Fruit fly (Drosophila melanogaster) whole organism, embryonic: ENCODE data around the gene pros.

Source experiments
- ATbp ChIP-seq: fragments of 200-800 bp; sonication (Bioruptor generic); optimal IDR thresholded peaks from 2 replicates; lab custom pipeline; 2017; ENCODE audit warnings: missing biosample characterization, mild to moderate bottlenecking, missing genetic modification characterization, missing genetic modification reagents
- Adf1 ChIP-seq: fragments of 200-800 bp; sonication (Bioruptor generic); IDR thresholded peaks from 2 replicates; pipeline ENCODE4 v1.3.6; 2022; ENCODE audit warnings: missing biosample characterization, missing genetic modification characterization
- CG15479 ChIP-seq: fragments of 200-800 bp; sonication (Bioruptor generic); optimal IDR thresholded peaks from 3 replicates; lab custom pipeline; 2019; ENCODE audit warnings: missing biosample characterization, mild to moderate bottlenecking, missing genetic modification characterization, moderate library complexity
- CG16863 ChIP-seq: fragments of 200-800 bp; sonication (Bioruptor generic); optimal IDR thresholded peaks from 3 replicates; lab custom pipeline; 2016; ENCODE audit warnings: missing biosample characterization, missing genetic modification characterization
- CG17328 ChIP-seq: fragments of 200-800 bp; sonication (Bioruptor generic); IDR thresholded peaks from 2 replicates; pipeline ENCODE4 v1.3.6; 2022; ENCODE audit warnings: missing biosample characterization, missing genetic modification characterization
- CG1832 ChIP-seq: fragments of 200-800 bp; sonication (Bioruptor generic); optimal IDR thresholded peaks from 2 replicates; lab custom pipeline; 2017; ENCODE audit warnings: missing biosample characterization, mild to moderate bottlenecking, missing genetic modification characterization, inconsistent platforms
- CG3163 ChIP-seq: fragments of 200-800 bp; sonication (Bioruptor generic); optimal IDR thresholded peaks from 3 replicates; lab custom pipeline; 2016; ENCODE audit warnings: missing biosample characterization, missing genetic modification characterization
- CG6683 ChIP-seq: fragments of 200-800 bp; sonication (Bioruptor generic); optimal IDR thresholded peaks from 2 replicates; lab custom pipeline; 2017; ENCODE audit warnings: missing biosample characterization, mild to moderate bottlenecking, missing genetic modification characterization, missing genetic modification reagents
- CG7963 ChIP-seq: fragments of 200-800 bp; sonication (Bioruptor generic); IDR thresholded peaks from 3 replicates; pipeline ENCODE4 v1.3.6; 2022; ENCODE audit warnings: missing biosample characterization, missing genetic modification characterization; ENCODE audit not compliant: partially characterized antibody
- CG9437 ChIP-seq: fragments of 200-800 bp; sonication (Bioruptor generic); optimal IDR thresholded peaks from 2 replicates; lab custom pipeline; 2018; ENCODE audit warnings: missing biosample characterization, mild to moderate bottlenecking, missing genetic modification characterization
- CTCF ChIP-seq: fragments of 200-800 bp; sonication (Bioruptor generic); optimal IDR thresholded peaks from 2 replicates; lab custom pipeline; 2017; ENCODE audit warnings: missing biosample characterization, mild to moderate bottlenecking, missing genetic modification characterization, moderate library complexity
- Deaf1 ChIP-seq: fragments of 200-800 bp; optimal IDR thresholded peaks from 3 replicates; lab custom pipeline; 2019; ENCODE audit warnings: missing biosample characterization, mild to moderate bottlenecking, missing genetic modification characterization, moderate library complexity
- Dek ChIP-seq: fragments of 200-800 bp; sonication (Bioruptor generic); optimal IDR thresholded peaks from 3 replicates; lab custom pipeline; 2019; ENCODE audit warnings: missing biosample characterization, mild to moderate bottlenecking, missing genetic modification characterization, moderate library complexity
- Dref ChIP-seq: fragments of 200-800 bp; sonication (Bioruptor generic); IDR thresholded peaks from 2 replicates; pipeline ENCODE4 v1.3.6; 2022; ENCODE audit warnings: missing biosample characterization, missing genetic modification characterization
- Ets65A ChIP-seq: fragments of 200-800 bp; sonication (Bioruptor generic); peaks from one replicate; lab custom pipeline; 2016; ENCODE audit warnings: missing biosample characterization, missing genetic modification characterization
- Fer1 ChIP-seq: fragments of 200-800 bp; sonication (Bioruptor generic); optimal IDR thresholded peaks from 2 replicates; lab custom pipeline; 2017; ENCODE audit warnings: missing biosample characterization, mild to moderate bottlenecking, missing genetic modification characterization
- Lhr ChIP-seq: fragments of 200-800 bp; sonication (Bioruptor generic); optimal IDR thresholded peaks from 3 replicates; lab custom pipeline; 2017; ENCODE audit warnings: mild to moderate bottlenecking, missing biosample characterization, missing genetic modification reagents, missing genetic modification characterization
- Nf-YB ChIP-seq: fragments of 200-800 bp; sonication (Bioruptor generic); optimal IDR thresholded peaks from 3 replicates; lab custom pipeline; 2019; ENCODE audit warnings: missing biosample characterization, mild to moderate bottlenecking, missing genetic modification characterization, moderate library complexity
- Nf-YC ChIP-seq: fragments of 200-800 bp; optimal IDR thresholded peaks from 3 replicates; lab custom pipeline; 2019; ENCODE audit warnings: missing biosample characterization, mild to moderate bottlenecking, missing genetic modification characterization, moderate library complexity
- Trl ChIP-seq, 3 experiments: fragments of >200 bp in 2 of 3; fragments of 200-800 bp in 1 of 3; sonication (Bioruptor generic) in 1 of 3; optimal IDR thresholded peaks; 2 replicates in 1 of 3; 3 replicates in 2 of 3; lab custom pipeline; 2016 to 2017; ENCODE audit warnings: missing biosample characterization in 1 of 3, missing genetic modification characterization in 1 of 3
- ash1 ChIP-seq: fragments of 200-800 bp; sonication (Bioruptor generic); optimal IDR thresholded peaks from 2 replicates; lab custom pipeline; 2018; ENCODE audit warnings: missing biosample characterization, mild to moderate bottlenecking, missing genetic modification characterization
- cg ChIP-seq: fragments of 200-800 bp; sonication (Bioruptor generic); optimal IDR thresholded peaks from 3 replicates; lab custom pipeline; 2019; ENCODE audit warnings: missing biosample characterization, mild to moderate bottlenecking, missing genetic modification characterization, moderate library complexity
- chn ChIP-seq: fragments of 200-800 bp; sonication (Bioruptor generic); optimal IDR thresholded peaks from 2 replicates; lab custom pipeline; 2016; ENCODE audit warnings: missing biosample characterization, missing genetic modification characterization
- croc ChIP-seq: fragments of 200-800 bp; sonication (Bioruptor generic); conservative IDR thresholded peaks from 3 replicates; pipeline ENCODE4 v1.3.6; 2022; ENCODE audit warnings: missing biosample characterization, missing genetic modification characterization
- crol ChIP-seq: fragments of 200-800 bp; sonication (Bioruptor generic); IDR thresholded peaks from 2 replicates; pipeline ENCODE4 v1.3.6; 2022; ENCODE audit warnings: missing biosample characterization, missing genetic modification characterization
- ewg ChIP-seq: fragments of 200-800 bp; sonication (Bioruptor generic); optimal IDR thresholded peaks from 3 replicates; lab custom pipeline; 2017; ENCODE audit warnings: mild to moderate bottlenecking, missing biosample characterization, missing genetic modification reagents, missing genetic modification characterization
- gcm2 ChIP-seq: fragments of 200-800 bp; sonication (Bioruptor generic); optimal IDR thresholded peaks from 2 replicates; lab custom pipeline; 2016; ENCODE audit warnings: missing biosample characterization, missing genetic modification characterization
- insv ChIP-seq, 2 experiments: fragments of 200-800 bp; sonication (Bioruptor generic); optimal IDR thresholded peaks; 3 replicates each; lab custom pipeline; 2016 to 2018; ENCODE audit warnings: missing biosample characterization in 2 of 2, missing genetic modification characterization in 2 of 2
- odd ChIP-seq: fragments of 200-800 bp; sonication (Bioruptor generic); optimal IDR thresholded peaks from 2 replicates; lab custom pipeline; 2017; ENCODE audit warnings: missing biosample characterization, mild to moderate bottlenecking, missing genetic modification characterization
- pros ChIP-seq: fragments of 200-800 bp; sonication (Bioruptor generic); optimal IDR thresholded peaks from 3 replicates; lab custom pipeline; 2019; ENCODE audit warnings: missing biosample characterization, mild to moderate bottlenecking, missing genetic modification characterization, moderate library complexity
- rib ChIP-seq: fragments of 200-800 bp; sonication (Bioruptor generic); IDR thresholded peaks from 2 replicates; pipeline ENCODE4 v1.3.6; 2022; ENCODE audit warnings: missing biosample characterization, missing genetic modification characterization
- row ChIP-seq: fragments of 200-800 bp; sonication (Bioruptor generic); IDR thresholded peaks from 3 replicates; pipeline ENCODE4 v1.3.6; 2022; ENCODE audit warnings: missing biosample characterization, missing genetic modification characterization
- seq ChIP-seq: fragments of 200-800 bp; sonication (Bioruptor generic); IDR thresholded peaks from 2 replicates; pipeline ENCODE4 v1.3.6; 2022; ENCODE audit warnings: missing biosample characterization, missing genetic modification characterization
- tgo ChIP-seq: fragments of 200-800 bp; sonication (Bioruptor generic); IDR thresholded peaks from 3 replicates; pipeline ENCODE4 v1.3.6; 2022; ENCODE audit warnings: missing biosample characterization, missing genetic modification characterization

The pros gene

DNA sequence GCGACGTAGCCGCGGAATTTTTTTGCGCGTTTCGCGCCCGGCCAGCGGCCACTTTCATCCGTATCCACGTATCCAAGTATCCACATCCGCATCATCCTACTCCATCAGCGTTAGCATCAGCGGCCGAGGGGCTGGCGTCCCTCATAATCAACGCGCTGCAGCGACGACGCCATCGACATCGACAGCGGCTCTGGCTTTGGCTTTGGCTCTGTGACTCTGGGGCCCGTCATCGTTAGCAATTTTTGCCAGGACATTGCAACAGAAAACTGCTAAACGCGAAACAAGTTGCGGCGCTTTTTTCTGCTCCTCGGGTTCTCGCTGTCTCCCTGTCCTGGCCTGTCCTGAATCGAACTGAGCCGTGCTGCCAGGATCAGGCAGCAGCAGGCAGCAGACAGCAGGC, at the start of gene pros:
Gene pros (plus strand): TSS at position 301 of the 400 bp plus-strand sequence.
- TF ChIP-seq Lhr (GFP tag; lab: Kevin White, UChicago): no peak

- peak; percentile 72 for TF ChIP-seq Nf-YB (GFP tag; lab: Kevin White, UChicago)
- no peak for TF ChIP-seq odd (GFP tag; lab: Kevin White, UChicago)
- peak; percentile 69 for TF ChIP-seq Nf-YC
Observed at dm6 chr3R:11281887-11282286, 46.4 kb upstream of the pros start.

dm6 chr3R:11286948-11287347, 41.3 kb upstream of the pros start:
- TF ChIP-seq seq (peak; percentile 19; the same call in 1 of the 2 replicates), Dref (GFP tag; lab: Robert Waterston, UW) (no peak), Fer1 (GFP tag; lab: Kevin White, UChicago) (no peak), tgo (no peak), row (no peak), Ets65A (peak; percentile 76), gcm2 (GFP tag; lab: Kevin White, UChicago) (no peak), CG3163 (GFP tag; lab: Kevin White, UChicago) (no peak), ATbp (GFP tag; lab: Kevin White, UChicago) (no peak), insv (GFP tag; optimal IDR thresholded peaks at IDR 0.05; lab: Kevin White, UChicago) (peak in 1 of 2 experiments; percentile 9), rib (GFP tag; lab: Robert Waterston, UW) (no peak), CG16863 (GFP tag; lab: Kevin White, UChicago) (no peak), CG6683 (GFP tag; lab: Kevin White, UChicago) (no peak), CTCF (GFP tag; lab: Kevin White, UChicago) (peak; percentile 88)

DNA sequence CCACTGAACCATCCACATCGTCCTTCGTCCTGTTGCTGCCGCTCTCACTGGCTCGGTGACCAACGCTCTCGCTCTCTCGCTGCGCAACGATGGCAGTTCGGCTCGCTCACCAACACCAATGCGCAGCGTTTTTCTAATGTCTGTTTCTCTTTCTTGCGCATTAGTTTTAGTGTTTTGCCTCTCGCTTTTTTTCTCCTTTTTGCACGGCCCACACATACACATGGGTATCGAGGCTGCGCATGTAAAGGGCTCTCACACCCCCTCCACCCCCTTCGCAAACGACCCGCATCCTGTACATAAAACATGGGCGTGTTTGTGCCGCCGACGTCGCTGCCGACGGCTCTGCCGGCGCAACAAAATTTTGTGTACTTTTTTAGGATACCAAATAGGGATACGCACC, 25.3 kb upstream of the pros start:
- TF ChIP-seq seq (peak; percentile 80), Ets65A (peak; percentile 30), cg (GFP tag; lab: Kevin White, UChicago) (peak; percentile 86), Deaf1 (tag; lab: Kevin White, UChicago) (peak; percentile 86), CG1832 (GFP tag; lab: Kevin White, UChicago) (peak; percentile 73), croc (GFP tag; lab: Robert Waterston, UW) (no peak), CG9437 (GFP tag; lab: Kevin White, UChicago) (no peak), CG15479 (GFP tag; lab: Kevin White, UChicago) (peak; percentile 31), ash1 (GFP tag; lab: Kevin White, UChicago) (no peak), Nf-YB (GFP tag; lab: Kevin White, UChicago) (peak; percentile 91), ewg (GFP tag; lab: Kevin White, UChicago) (peak; percentile 99), Adf1 (GFP tag; lab: Robert Waterston, UW) (peak; percentile 91), crol (GFP tag; lab: Robert Waterston, UW) (peak; percentile 93), chn (GFP tag; lab: Kevin White, UChicago) (peak; percentile 2), CG7963 (GFP tag; lab: Robert Waterston, UW) (no peak), Nf-YC (peak; percentile 94), Trl (optimal IDR thresholded peaks at IDR 0.05; lab: Kevin White, UChicago) (peak; percentile 47 to 71), Trl (GFP tag; optimal IDR thresholded peaks at IDR 0.05; lab: Kevin White, UChicago) (no peak)

dm6 chr3R:11305917-11306316, 22.4 kb upstream of the pros start:
- TF ChIP-seq Nf-YB (GFP tag; lab: Kevin White, UChicago) (peak; percentile 47), ewg (GFP tag; lab: Kevin White, UChicago) (peak; percentile 36), seq (peak; percentile 60; the same call in 1 of the 2 replicates), pros (GFP tag; lab: Kevin White, UChicago) (peak; percentile 17), Nf-YC (peak; percentile 76), CG17328 (GFP tag; lab: Robert Waterston, UW) (no peak), Dek (no peak)
